Worm (Caenorhabditis elegans) whole organism, early embryonic: Measurements from ENCODE around the gene clec-6.

Source experiments
- F13C5.2 ChIP-seq: sonication (generic microtip); optimal IDR thresholded peaks from 2 replicates; lab custom pipeline; 2017; ENCODE audit warnings: mild to moderate bottlenecking, missing genetic modification characterization, inconsistent platforms, missing compliant biosample characterization
- aly-1 ChIP-seq: sonication (generic microtip); optimal IDR thresholded peaks from 2 replicates; lab custom pipeline; 2016; ENCODE audit warnings: missing genetic modification characterization, missing compliant biosample characterization
- ama-1 ChIP-seq: fragments of 150-350 bp; optimal IDR thresholded peaks from 2 replicates; lab custom pipeline; 2014
- ets-7 ChIP-seq: sonication (generic microtip); optimal IDR thresholded peaks from 2 replicates; lab custom pipeline; 2016; ENCODE audit warnings: missing genotype, missing genetic modification characterization, missing compliant biosample characterization
- flt-1 ChIP-seq: fragments of 200-800 bp; sonication (Bioruptor generic); IDR thresholded peaks from 2 replicates; pipeline ENCODE4 v1.3.6; 2022; ENCODE audit warnings: missing genetic modification characterization, missing compliant biosample characterization
- hmbx-1 ChIP-seq: sonication (generic microtip); optimal IDR thresholded peaks from 2 replicates; lab custom pipeline; 2016; ENCODE audit warnings: mild to moderate bottlenecking, missing genetic modification characterization, missing compliant biosample characterization
- hmg-4 ChIP-seq: fragments of 200-800 bp; sonication (Bioruptor generic); optimal IDR thresholded peaks from 2 replicates; lab custom pipeline; 2018; ENCODE audit warnings: mild to moderate bottlenecking, missing genetic modification characterization, missing compliant biosample characterization
- hnd-1 ChIP-seq: sonication (generic microtip); optimal IDR thresholded peaks from 2 replicates; lab custom pipeline; 2016; ENCODE audit warnings: missing genetic modification characterization, missing compliant biosample characterization
- tbx-11 ChIP-seq: fragments of 200-800 bp; sonication (Bioruptor generic); IDR thresholded peaks from 2 replicates; pipeline ENCODE4 v1.3.6; 2022; ENCODE audit warnings: missing genetic modification characterization, missing compliant biosample characterization

- TF ChIP-seq ama-1 (lab: Kevin White, UChicago) = no peak
- no peak for TF ChIP-seq hmbx-1 (tag; lab: Kevin White, UChicago)
- no peak for TF ChIP-seq hnd-1
- TF ChIP-seq aly-1 (tag; lab: Kevin White, UChicago) = no peak
- no peak for TF ChIP-seq ets-7
- TF ChIP-seq flt-1 (GFP tag; lab: Robert Waterston, UW) = no peak
- no peak for TF ChIP-seq F13C5.2 (tag; lab: Kevin White, UChicago)
- TF ChIP-seq hmg-4 (GFP tag; lab: Kevin White, UChicago) = no peak
- TF ChIP-seq tbx-11 (GFP tag; lab: Robert Waterston, UW) = no peak
These were observed 26.5 kb upstream of the clec-6 start for ce11 chrIII:4913736-4914135.
